Worm (Caenorhabditis elegans): Measurements from ENCODE around the gene C33D9.13.

- no peak for TF ChIP-seq nhr-76 (tag; optimal IDR thresholded peaks at IDR 0.05)
- no peak for TF ChIP-seq lin-39 (tag; optimal IDR thresholded peaks at IDR 0.05)
- no peak for TF ChIP-seq egl-5 (tag; optimal IDR thresholded peaks at IDR 0.05)
- TF ChIP-seq tbx-2 (tag; optimal IDR thresholded peaks at IDR 0.05): no peak
- TF ChIP-seq fos-1 (tag; optimal IDR thresholded peaks at IDR 0.05): no peak
- TF ChIP-seq ama-1 (optimal IDR thresholded peaks at IDR 0.05): no peak
- TF ChIP-seq elt-3 (tag; optimal IDR thresholded peaks at IDR 0.05): no peak
Observed at ce11 chrIV:8817639-8818038, 32.6 kb upstream of the C33D9.13 start, which contains the start of gene T28C6.10.
